Worm (Caenorhabditis elegans) whole organism, mixed stage, embryonic: ENCODE measurements around the gene R11E3.2.

Source experiments
- M03D4.4 ChIP-seq: sonication (generic microtip); optimal IDR thresholded peaks from 2 replicates; lab custom pipeline; 2017; ENCODE audit warnings: mild to moderate bottlenecking, missing genetic modification characterization, missing compliant biosample characterization
- bed-3 ChIP-seq: fragments of 200-800 bp; sonication (Bioruptor generic); optimal IDR thresholded peaks from 3 replicates; lab custom pipeline; 2018; ENCODE audit warnings: mild to moderate bottlenecking, missing genetic modification characterization, moderate library complexity, missing compliant biosample characterization
- blmp-1 ChIP-seq: fragments of 150-350 bp; optimal IDR thresholded peaks from 2 replicates; lab custom pipeline; 2014; ENCODE audit warnings: missing biosample characterization, missing genetic modification characterization
- ceh-39 ChIP-seq: fragments of 150-350 bp; optimal IDR thresholded peaks from 2 replicates; lab custom pipeline; 2014; ENCODE audit warnings: missing biosample characterization, missing genetic modification characterization
- ceh-43 ChIP-seq: fragments of 200-800 bp; sonication (Bioruptor generic); optimal IDR thresholded peaks from 2 replicates; lab custom pipeline; 2018; ENCODE audit warnings: mild to moderate bottlenecking, missing genetic modification characterization, moderate library complexity, missing compliant biosample characterization
- ceh-83 ChIP-seq: fragments of 200-800 bp; sonication (Bioruptor generic); optimal IDR thresholded peaks from 2 replicates; lab custom pipeline; 2018; ENCODE audit warnings: mild to moderate bottlenecking, missing genetic modification characterization, missing compliant biosample characterization
- ces-1 ChIP-seq: fragments of 150-350 bp; optimal IDR thresholded peaks from 2 replicates; lab custom pipeline; 2014; ENCODE audit warnings: missing biosample characterization, missing genetic modification reagents, missing genetic modification characterization
- cnd-1 ChIP-seq: fragments of 200-800 bp; sonication (Bioruptor generic); optimal IDR thresholded peaks from 2 replicates; lab custom pipeline; 2018; ENCODE audit warnings: mild to moderate bottlenecking, missing genetic modification characterization, missing compliant biosample characterization
- drap-1 ChIP-seq: fragments of 200-800 bp; sonication (Bioruptor generic); optimal IDR thresholded peaks from 3 replicates; lab custom pipeline; 2018; ENCODE audit warnings: mild to moderate bottlenecking, missing genetic modification characterization, missing compliant biosample characterization
- elt-1 ChIP-seq: sonication (generic microtip); optimal IDR thresholded peaks from 2 replicates; lab custom pipeline; 2017; ENCODE audit warnings: missing genetic modification characterization, mild to moderate bottlenecking, missing compliant biosample characterization, antibody characterized with exemption, moderate library complexity, borderline replicate concordance; ENCODE audit not compliant: insufficient read depth
- elt-3 ChIP-seq: fragments of 150-350 bp; optimal IDR thresholded peaks from 2 replicates; lab custom pipeline; 2014; ENCODE audit warnings: missing biosample characterization, missing genetic modification characterization
- flh-1 ChIP-seq: fragments of 200-800 bp; sonication (Bioruptor generic); optimal IDR thresholded peaks from 2 replicates; lab custom pipeline; 2018; ENCODE audit warnings: mild to moderate bottlenecking, missing genetic modification characterization, moderate library complexity, missing compliant biosample characterization
- ham-2 ChIP-seq: fragments of 200-800 bp; sonication (Bioruptor generic); optimal IDR thresholded peaks from 2 replicates; lab custom pipeline; 2018; ENCODE audit warnings: mild to moderate bottlenecking, missing genetic modification characterization, missing compliant biosample characterization
- hlh-1 ChIP-seq: fragments of 150-350 bp; optimal IDR thresholded peaks from 2 replicates; lab custom pipeline; 2014; ENCODE audit warnings: missing biosample characterization, missing genetic modification reagents, missing genetic modification characterization
- lin-13 ChIP-seq: fragments of 150-350 bp; optimal IDR thresholded peaks from 2 replicates; lab custom pipeline; 2014; ENCODE audit warnings: missing biosample characterization, missing genetic modification characterization
- lin-32 ChIP-seq: fragments of 200-800 bp; sonication (Bioruptor generic); optimal IDR thresholded peaks from 2 replicates; lab custom pipeline; 2018; ENCODE audit warnings: mild to moderate bottlenecking, missing genetic modification characterization, missing compliant biosample characterization
- lsy-2 ChIP-seq: fragments of 150-350 bp; optimal IDR thresholded peaks from 2 replicates; lab custom pipeline; 2014; ENCODE audit warnings: missing biosample characterization, missing genetic modification characterization
- mab-5 ChIP-seq: fragments of 150-350 bp; optimal IDR thresholded peaks from 2 replicates; lab custom pipeline; 2014; ENCODE audit warnings: missing biosample characterization, missing genetic modification characterization
- mep-1 ChIP-seq: fragments of 150-350 bp; optimal IDR thresholded peaks from 2 replicates; lab custom pipeline; 2017; ENCODE audit warnings: missing biosample characterization, missing genetic modification reagents, missing genetic modification characterization, inconsistent platforms
- mls-2 ChIP-seq: sonication (generic microtip); optimal IDR thresholded peaks from 2 replicates; lab custom pipeline; 2016; ENCODE audit warnings: mild to moderate bottlenecking, missing genetic modification characterization, moderate library complexity, missing compliant biosample characterization
- nhr-12 ChIP-seq: fragments of 150-350 bp; optimal IDR thresholded peaks from 2 replicates; lab custom pipeline; 2014; ENCODE audit warnings: missing biosample characterization, missing genetic modification characterization
- nhr-2 ChIP-seq: fragments of 150-350 bp; optimal IDR thresholded peaks from 2 replicates; lab custom pipeline; 2014; ENCODE audit warnings: missing biosample characterization, missing genetic modification characterization
- nhr-237 ChIP-seq: fragments of 150-350 bp; optimal IDR thresholded peaks from 2 replicates; lab custom pipeline; 2014; ENCODE audit warnings: missing biosample characterization, missing genetic modification characterization
- nhr-28 ChIP-seq: fragments of 150-350 bp; optimal IDR thresholded peaks from 2 replicates; lab custom pipeline; 2014; ENCODE audit warnings: missing biosample characterization, missing genetic modification characterization
- nhr-76 ChIP-seq: sonication (generic microtip); optimal IDR thresholded peaks from 2 replicates; lab custom pipeline; 2017; ENCODE audit warnings: missing biosample characterization, missing genetic modification characterization
- pha-4 ChIP-seq: fragments of 150-350 bp; optimal IDR thresholded peaks from 2 replicates; lab custom pipeline; 2018; ENCODE audit warnings: missing biosample characterization, missing genetic modification reagents, missing genetic modification characterization
- sem-2 ChIP-seq: fragments of 200-800 bp; sonication (Bioruptor generic); optimal IDR thresholded peaks from 2 replicates; lab custom pipeline; 2018; ENCODE audit warnings: mild to moderate bottlenecking, missing genetic modification characterization, missing compliant biosample characterization
- snpc-4 ChIP-seq: fragments of 150-350 bp; optimal IDR thresholded peaks from 2 replicates; lab custom pipeline; 2014; ENCODE audit warnings: missing biosample characterization, missing genetic modification characterization
- sptf-1 ChIP-seq: sonication (generic microtip); optimal IDR thresholded peaks from 2 replicates; lab custom pipeline; 2017; ENCODE audit warnings: mild to moderate bottlenecking, missing genetic modification characterization, moderate library complexity, missing compliant biosample characterization
- tbx-8 ChIP-seq: fragments of 200-800 bp; sonication (Bioruptor generic); optimal IDR thresholded peaks from 2 replicates; lab custom pipeline; 2018; ENCODE audit warnings: mild to moderate bottlenecking, missing genetic modification characterization, moderate library complexity, missing compliant biosample characterization
- unc-120 ChIP-seq: sonication (generic microtip); optimal IDR thresholded peaks from 2 replicates; lab custom pipeline; 2017; ENCODE audit warnings: missing genetic modification characterization, missing compliant biosample characterization; ENCODE audit not compliant: poor library complexity, severe bottlenecking
- unc-39 ChIP-seq: fragments of 150-350 bp; optimal IDR thresholded peaks from 2 replicates; lab custom pipeline; 2014; ENCODE audit warnings: missing biosample characterization, missing genetic modification characterization
- unc-62 ChIP-seq: fragments of 150-350 bp; optimal IDR thresholded peaks from 2 replicates; lab custom pipeline; 2014; ENCODE audit warnings: missing biosample characterization, missing genetic modification reagents, missing genetic modification characterization
- zip-8 ChIP-seq: fragments of 150-350 bp; optimal IDR thresholded peaks from 2 replicates; lab custom pipeline; 2014; ENCODE audit warnings: missing biosample characterization, missing genetic modification characterization
- ztf-11 ChIP-seq: fragments of 150-350 bp; optimal IDR thresholded peaks from 2 replicates; lab custom pipeline; 2014; ENCODE audit warnings: missing biosample characterization, missing genetic modification characterization

The R11E3.2 gene

ce11 chrIV:4749155-4749554 lies 22.7 kb upstream of the R11E3.2 start:
- TF ChIP-seq flh-1 (GFP tag; lab: Kevin White, UChicago) (no peak), elt-1 (no peak)

ce11 chrIV:4749728-4750278 lies 22.1 kb upstream of the R11E3.2 start, which contains the start of the genes rpl-20 and Y17G9B.5:
TSS of gene rpl-20 (minus strand) at chrIV:4749778.
TSS of gene Y17G9B.5 (plus strand) at chrIV:4750240.
- TF ChIP-seq nhr-2, result peak; percentile 61
- peak; percentile 94 for TF ChIP-seq M03D4.4
- peak; percentile 100 for TF ChIP-seq pha-4
- TF ChIP-seq mls-2, result peak; percentile 91
- peak; percentile 66 for TF ChIP-seq bed-3 (GFP tag; lab: Kevin White, UChicago)
- TF ChIP-seq ztf-11 (tag; lab: Kevin White, UChicago), result peak; percentile 84
- TF ChIP-seq nhr-28 (tag; lab: Kevin White, UChicago), result peak; percentile 86
- no peak for TF ChIP-seq nhr-12 (tag; lab: Kevin White, UChicago)
- TF ChIP-seq nhr-76 (tag; lab: Kevin White, UChicago), result peak; percentile 13
- TF ChIP-seq blmp-1 (tag; lab: Kevin White, UChicago), result peak; percentile 33
- TF ChIP-seq mab-5 (tag; lab: Kevin White, UChicago), result peak; percentile 89
- TF ChIP-seq flh-1 (GFP tag; lab: Kevin White, UChicago), result no peak
- peak; percentile 89 for TF ChIP-seq tbx-8 (GFP tag; lab: Kevin White, UChicago)
- peak; percentile 92 for TF ChIP-seq ham-2
- TF ChIP-seq sptf-1 (tag; lab: Kevin White, UChicago), result peak; percentile 97
- TF ChIP-seq ceh-39 (tag; lab: Kevin White, UChicago), result peak; percentile 100
- peak; percentile 100 for TF ChIP-seq lsy-2
- TF ChIP-seq ces-1, result peak; percentile 96
- peak; percentile 88 for TF ChIP-seq ceh-43 (GFP tag; lab: Kevin White, UChicago)
- TF ChIP-seq nhr-237 (tag; lab: Kevin White, UChicago), result peak; percentile 99
- peak; percentile 93 for TF ChIP-seq drap-1 (GFP tag; lab: Kevin White, UChicago)
- no peak for TF ChIP-seq snpc-4 (tag; lab: Kevin White, UChicago)
- peak; percentile 87 for TF ChIP-seq ceh-83 (GFP tag; lab: Kevin White, UChicago)
- TF ChIP-seq unc-120 (tag; lab: Kevin White, UChicago), result peak; percentile 86
- TF ChIP-seq lin-32 (GFP tag; lab: Kevin White, UChicago), result peak; percentile 78
- TF ChIP-seq lin-13 (tag; lab: Kevin White, UChicago), result peak; percentile 100
- TF ChIP-seq elt-1, result peak; percentile 67
- no peak for TF ChIP-seq unc-39 (tag; lab: Kevin White, UChicago)
- peak; percentile 100 for TF ChIP-seq mep-1 (tag; lab: Kevin White, UChicago)
- peak; percentile 87 for TF ChIP-seq unc-62 (GFP tag; lab: Kevin White, UChicago)
- peak; percentile 95 for TF ChIP-seq cnd-1
- TF ChIP-seq hlh-1, result peak; percentile 73
- peak; percentile 88 for TF ChIP-seq elt-3 (tag; lab: Kevin White, UChicago)
- TF ChIP-seq zip-8 (tag; lab: Kevin White, UChicago), result no peak
- peak; percentile 54 for TF ChIP-seq sem-2

- TF ChIP-seq lin-13 (tag; lab: Kevin White, UChicago) (no peak), sem-2 (no peak), drap-1 (GFP tag; lab: Kevin White, UChicago) (no peak), M03D4.4 (no peak), lin-32 (GFP tag; lab: Kevin White, UChicago) (no peak)
These were observed 20.1 kb upstream of the R11E3.2 start, which contains the start of gene Y17G9B.4 for ce11 chrIV:4751814-4752213. TSS of gene Y17G9B.4 (plus strand) at chrIV:4752119.
